Fruit fly (Drosophila melanogaster): ENCODE measurements around the gene CG33298.

Gene CG33298

DNA sequence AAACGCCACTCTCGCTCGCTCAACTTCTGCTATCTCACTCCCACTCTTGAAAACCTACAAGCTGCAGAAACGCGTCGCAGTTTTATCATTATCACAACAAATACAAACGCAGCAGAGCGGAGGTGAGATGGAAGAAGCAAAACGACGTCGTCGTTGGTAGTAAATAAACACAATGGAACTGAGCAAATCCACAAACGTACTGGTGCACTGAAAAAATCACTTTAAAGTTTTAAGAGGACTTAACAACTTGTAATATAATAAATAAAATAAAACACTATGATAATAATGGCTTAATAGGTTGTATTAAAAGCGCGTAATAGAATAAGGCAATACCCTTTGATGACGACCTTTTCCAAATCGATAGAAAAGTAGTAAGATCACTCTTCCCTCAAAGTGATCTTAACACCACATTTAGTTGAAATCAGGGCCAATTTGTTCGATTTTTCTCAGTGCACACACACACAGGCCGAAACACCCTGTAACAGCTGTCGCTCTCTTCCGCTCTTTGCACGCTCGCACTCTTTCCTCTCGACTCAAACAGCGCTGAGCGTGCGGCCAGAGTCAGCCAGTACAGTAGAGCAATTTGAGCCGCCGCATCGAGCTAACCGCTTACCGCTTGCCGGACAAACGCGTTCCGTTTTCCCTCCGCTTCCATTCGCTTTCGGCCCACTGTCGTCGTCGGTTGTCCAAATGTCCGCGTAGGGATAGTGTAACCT, 45.9 kb upstream of the CG33298 start (continued):
- peak; percentile 69 for TF ChIP-seq CG32264 (GFP tag; optimal IDR thresholded peaks at IDR 0.05)
- TF ChIP-seq br (GFP tag; optimal IDR thresholded peaks at IDR 0.05), result peak; percentile 88
- TF ChIP-seq foxo (GFP tag; optimal IDR thresholded peaks at IDR 0.05), result peak in 1 of 2 experiments; percentile 99
- no peak for TF ChIP-seq N (GFP tag; optimal IDR thresholded peaks at IDR 0.05)
- peak; percentile 67 to 90 for TF ChIP-seq dl (GFP tag; optimal IDR thresholded peaks at IDR 0.05; ENCODE audit: insufficient read depth in 1 of 2, partially characterized antibody in 2 of 2)
- TF ChIP-seq Vsx2 (GFP tag; optimal IDR thresholded peaks at IDR 0.05; ENCODE audit: partially characterized antibody), result peak; percentile 67
- TF ChIP-seq Sp1 (GFP tag; optimal IDR thresholded peaks at IDR 0.05), result peak; percentile 99
- TF ChIP-seq brk (GFP tag; optimal IDR thresholded peaks at IDR 0.05), result peak; percentile 96
- TF ChIP-seq Hnf4 (GFP tag; optimal IDR thresholded peaks at IDR 0.05), result peak; percentile 88
- TF ChIP-seq tai (GFP tag; optimal IDR thresholded peaks at IDR 0.05), result peak; percentile 88
- TF ChIP-seq ey (GFP tag; optimal IDR thresholded peaks at IDR 0.05), result peak; percentile 95
- no peak for TF ChIP-seq usp (GFP tag; optimal IDR thresholded peaks at IDR 0.05)
- peak; percentile 79 for TF ChIP-seq Rel (GFP tag; optimal IDR thresholded peaks at IDR 0.05)
- peak; percentile 82 for TF ChIP-seq Rel (tag; optimal IDR thresholded peaks at IDR 0.05)

DNA sequence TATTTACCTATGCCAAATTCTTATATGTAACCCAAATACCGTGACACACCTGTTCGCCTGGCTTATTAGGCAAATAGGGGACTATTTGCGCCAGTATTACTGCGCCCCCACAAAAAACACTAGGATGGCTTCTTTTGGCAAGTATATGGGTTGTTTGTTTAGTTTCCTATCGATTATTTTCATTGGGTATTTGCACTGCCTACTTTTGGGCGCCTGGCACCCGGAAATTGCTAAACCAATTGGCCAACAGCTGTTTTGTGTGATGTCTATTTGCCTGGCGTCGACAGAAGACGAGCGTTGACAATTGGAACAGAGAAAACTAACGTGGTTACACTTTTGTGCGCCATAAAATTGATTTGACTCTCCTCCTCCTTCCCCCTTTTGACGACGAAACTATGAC, 42.3 kb upstream of the CG33298 start:
- TF ChIP-seq br (GFP tag; optimal IDR thresholded peaks at IDR 0.05) (no peak), Hr78 (GFP tag; optimal IDR thresholded peaks at IDR 0.05) (no peak), Myc (optimal IDR thresholded peaks at IDR 0.05) (no peak), lola (GFP tag; optimal IDR thresholded peaks at IDR 0.05) (no peak), dl (GFP tag; optimal IDR thresholded peaks at IDR 0.05; ENCODE audit: insufficient read depth in 1 of 2, partially characterized antibody in 2 of 2) (no peak), Abd-B (GFP tag; optimal IDR thresholded peaks at IDR 0.05) (no peak), Dif (GFP tag; optimal IDR thresholded peaks at IDR 0.05; ENCODE audit: partially characterized antibody) (no peak), usp (GFP tag; optimal IDR thresholded peaks at IDR 0.05) (no peak), psq (GFP tag; optimal IDR thresholded peaks at IDR 0.05) (no peak), fru (GFP tag; optimal IDR thresholded peaks at IDR 0.05) (no peak), Hnf4 (GFP tag; optimal IDR thresholded peaks at IDR 0.05) (no peak), CG9705 (GFP tag; optimal IDR thresholded peaks at IDR 0.05) (no peak)

- TF ChIP-seq Mio (GFP tag; optimal IDR thresholded peaks at IDR 0.05) (no peak), foxo (GFP tag; optimal IDR thresholded peaks at IDR 0.05) (no peak), CrebA (GFP tag; optimal IDR thresholded peaks at IDR 0.05; ENCODE audit: borderline replicate concordance) (no peak), sage (GFP tag; optimal IDR thresholded peaks at IDR 0.05) (no peak), lola (GFP tag; optimal IDR thresholded peaks at IDR 0.05) (no peak), sv (GFP tag; optimal IDR thresholded peaks at IDR 0.05) (no peak), Hnf4 (GFP tag; optimal IDR thresholded peaks at IDR 0.05) (no peak), br (GFP tag; optimal IDR thresholded peaks at IDR 0.05) (no peak), Jra (GFP tag; optimal IDR thresholded peaks at IDR 0.05) (no peak), woc (GFP tag; optimal IDR thresholded peaks at IDR 0.05) (no peak), tai (GFP tag; optimal IDR thresholded peaks at IDR 0.05) (no peak), CG32264 (GFP tag; optimal IDR thresholded peaks at IDR 0.05) (no peak), Dfd (GFP tag; optimal IDR thresholded peaks at IDR 0.05) (no peak), dmrt93B (GFP tag; optimal IDR thresholded peaks at IDR 0.05) (no peak), HLH106 (tag; optimal IDR thresholded peaks at IDR 0.05) (no peak), rgr (GFP tag; optimal IDR thresholded peaks at IDR 0.05) (no peak), brk (GFP tag; optimal IDR thresholded peaks at IDR 0.05) (no peak), dsf (GFP tag; optimal IDR thresholded peaks at IDR 0.05; ENCODE audit: borderline replicate concordance) (no peak), Hr78 (GFP tag; optimal IDR thresholded peaks at IDR 0.05) (no peak)
Measured at dm6 chr2L:9454369-9455054, 40.8 kb upstream of the CG33298 start.

dm6 chr2L:9455157-9455556, 40.1 kb upstream of the CG33298 start:
- no peak for TF ChIP-seq dmrt93B (GFP tag; optimal IDR thresholded peaks at IDR 0.05)
- TF ChIP-seq Sp1 (GFP tag; optimal IDR thresholded peaks at IDR 0.05), result no peak
- no peak for TF ChIP-seq CrebA (GFP tag; optimal IDR thresholded peaks at IDR 0.05; ENCODE audit: borderline replicate concordance)
- TF ChIP-seq ey (GFP tag; optimal IDR thresholded peaks at IDR 0.05), result no peak
- TF ChIP-seq woc (GFP tag; optimal IDR thresholded peaks at IDR 0.05), result no peak
- no peak for TF ChIP-seq lola (GFP tag; optimal IDR thresholded peaks at IDR 0.05)
- no peak for TF ChIP-seq Hr83 (GFP tag; optimal IDR thresholded peaks at IDR 0.05; ENCODE audit: poor library complexity, severe bottlenecking)
- TF ChIP-seq dsf (GFP tag; optimal IDR thresholded peaks at IDR 0.05; ENCODE audit: borderline replicate concordance), result no peak
- no peak for TF ChIP-seq N (GFP tag; optimal IDR thresholded peaks at IDR 0.05)
- TF ChIP-seq CG9705 (GFP tag; optimal IDR thresholded peaks at IDR 0.05), result no peak
- TF ChIP-seq Dfd (GFP tag; optimal IDR thresholded peaks at IDR 0.05), result no peak
- no peak for TF ChIP-seq Dif (GFP tag; optimal IDR thresholded peaks at IDR 0.05; ENCODE audit: partially characterized antibody)
- no peak for TF ChIP-seq sv (GFP tag; optimal IDR thresholded peaks at IDR 0.05)
- TF ChIP-seq h (GFP tag; optimal IDR thresholded peaks at IDR 0.05), result no peak
- no peak for TF ChIP-seq dl (GFP tag; optimal IDR thresholded peaks at IDR 0.05; ENCODE audit: insufficient read depth in 1 of 2, partially characterized antibody in 2 of 2)
- TF ChIP-seq br (GFP tag; optimal IDR thresholded peaks at IDR 0.05), result no peak
- no peak for TF ChIP-seq foxo (GFP tag; optimal IDR thresholded peaks at IDR 0.05)
- no peak for TF ChIP-seq HLH106 (tag; optimal IDR thresholded peaks at IDR 0.05)
- TF ChIP-seq GATAd (GFP tag; optimal IDR thresholded peaks at IDR 0.05), result no peak
